Worm (Caenorhabditis elegans): ENCODE data around the gene T05C12.1.

ce11 chrII:8135953-8136352, 37.5 kb upstream of the T05C12.1 start:
- TF ChIP-seq med-1 (GFP tag; optimal IDR thresholded peaks at IDR 0.05; ENCODE audit: insufficient read depth) (no peak), flt-1 (GFP tag; IDR thresholded peaks at IDR 0.05) (no peak), ref-1 (GFP tag; conservative IDR thresholded peaks at IDR 0.05) (no peak), ztf-29 (GFP tag; IDR thresholded peaks at IDR 0.05) (no peak)

Measured in whole organism, midembryonic.